Worm (Caenorhabditis elegans): ENCODE data around the gene lgc-16.

- TF ChIP-seq tra-4 (tag; optimal IDR thresholded peaks at IDR 0.05) (no peak), hnd-1 (tag; optimal IDR thresholded peaks at IDR 0.05) (no peak), ceh-13 (GFP tag; optimal IDR thresholded peaks at IDR 0.05) (no peak), F13C5.2 (tag; optimal IDR thresholded peaks at IDR 0.05) (no peak), ama-1 (optimal IDR thresholded peaks at IDR 0.05) (no peak)
These were observed 35.8 kb downstream of the lgc-16 start, which contains the start of gene mfsd-11 for ce11 chrX:12154055-12154898.
